Worm (Caenorhabditis elegans) whole organism, late embryonic: ENCODE data around the gene acr-3.

Source experiments
- C08G9.2 ChIP-seq: sonication (generic microtip); optimal IDR thresholded peaks from 2 replicates; lab custom pipeline; 2016; ENCODE audit warnings: mild to moderate bottlenecking, missing genetic modification characterization, moderate library complexity, missing compliant biosample characterization
- F13H6.1 ChIP-seq: sonication (generic microtip); optimal IDR thresholded peaks from 2 replicates; lab custom pipeline; 2016; ENCODE audit warnings: missing genetic modification characterization, missing compliant biosample characterization
- K02D7.2 ChIP-seq: sonication (generic microtip); optimal IDR thresholded peaks from 2 replicates; lab custom pipeline; 2017; ENCODE audit warnings: mild to moderate bottlenecking, missing genetic modification characterization, missing compliant biosample characterization
- T23F11.4 ChIP-seq: fragments of 200-800 bp; sonication (Bioruptor generic); optimal IDR thresholded peaks from 2 replicates; lab custom pipeline; 2018; ENCODE audit warnings: mild to moderate bottlenecking, missing genetic modification characterization, missing compliant biosample characterization
- Y22D7AL.16 ChIP-seq: sonication (generic microtip); optimal IDR thresholded peaks from 2 replicates; lab custom pipeline; 2016; ENCODE audit warnings: missing genetic modification characterization, missing compliant biosample characterization
- ahr-1 ChIP-seq: sonication (generic microtip); optimal IDR thresholded peaks from 2 replicates; lab custom pipeline; 2016; ENCODE audit warnings: missing genetic modification characterization, missing compliant biosample characterization
- ama-1 ChIP-seq: fragments of 150-350 bp; optimal IDR thresholded peaks from 2 replicates; lab custom pipeline; 2014
- ceh-14 ChIP-seq: sonication (generic microtip); optimal IDR thresholded peaks from 2 replicates; lab custom pipeline; 2016; ENCODE audit warnings: missing genotype, missing genetic modification characterization, missing compliant biosample characterization
- ceh-2 ChIP-seq: sonication (generic microtip); optimal IDR thresholded peaks from 2 replicates; lab custom pipeline; 2016; ENCODE audit warnings: missing genotype, missing genetic modification characterization, missing compliant biosample characterization
- ceh-24 ChIP-seq: sonication (generic microtip); optimal IDR thresholded peaks from 2 replicates; lab custom pipeline; 2016; ENCODE audit warnings: mild to moderate bottlenecking, missing genetic modification characterization, missing compliant biosample characterization
- ceh-34 ChIP-seq: sonication (generic microtip); optimal IDR thresholded peaks from 2 replicates; lab custom pipeline; 2016; ENCODE audit warnings: mild to moderate bottlenecking, missing genetic modification characterization, missing compliant biosample characterization
- ceh-48 ChIP-seq: sonication (generic microtip); optimal IDR thresholded peaks from 2 replicates; lab custom pipeline; 2016; ENCODE audit warnings: missing genetic modification characterization, inconsistent platforms, missing compliant biosample characterization
- ceh-6 ChIP-seq: fragments of 200-800 bp; sonication (Bioruptor generic); optimal IDR thresholded peaks from 2 replicates; lab custom pipeline; 2018; ENCODE audit warnings: mild to moderate bottlenecking, missing genetic modification characterization, missing compliant biosample characterization
- che-1 ChIP-seq: sonication (generic microtip); optimal IDR thresholded peaks from 2 replicates; lab custom pipeline; 2016; ENCODE audit warnings: mild to moderate bottlenecking, missing genetic modification characterization, missing compliant biosample characterization
- dve-1 ChIP-seq: sonication (generic microtip); optimal IDR thresholded peaks from 2 replicates; lab custom pipeline; 2017; ENCODE audit warnings: antibody characterized with exemption, mild to moderate bottlenecking, missing genetic modification characterization, missing compliant biosample characterization
- elt-2 ChIP-seq: sonication (generic microtip); optimal IDR thresholded peaks from 2 replicates; lab custom pipeline; 2016; ENCODE audit warnings: missing genetic modification reagents, missing genetic modification characterization, missing compliant biosample characterization
- ets-4 ChIP-seq: sonication (generic microtip); optimal IDR thresholded peaks from 2 replicates; lab custom pipeline; 2016; ENCODE audit warnings: missing genetic modification characterization, missing compliant biosample characterization
- fkh-10 ChIP-seq: fragments of 150-350 bp; optimal IDR thresholded peaks from 2 replicates; lab custom pipeline; 2014; ENCODE audit warnings: missing biosample characterization, missing genetic modification reagents, missing genetic modification characterization
- hlh-6 ChIP-seq: sonication (generic microtip); optimal IDR thresholded peaks from 2 replicates; lab custom pipeline; 2016; ENCODE audit warnings: missing genotype, missing genetic modification characterization, missing compliant biosample characterization
- hlh-8 ChIP-seq: sonication (generic microtip); optimal IDR thresholded peaks from 2 replicates; lab custom pipeline; 2016; ENCODE audit warnings: missing genotype, missing genetic modification characterization, missing compliant biosample characterization
- lim-6 ChIP-seq: sonication (generic microtip); optimal IDR thresholded peaks from 2 replicates; lab custom pipeline; 2016; ENCODE audit warnings: missing genetic modification characterization, missing compliant biosample characterization
- lin-11 ChIP-seq: fragments of 200-800 bp; sonication (Bioruptor generic); optimal IDR thresholded peaks from 2 replicates; lab custom pipeline; 2018; ENCODE audit warnings: mild to moderate bottlenecking, missing genetic modification characterization, missing compliant biosample characterization
- madf-2 ChIP-seq: sonication (generic microtip); optimal IDR thresholded peaks from 2 replicates; lab custom pipeline; 2017; ENCODE audit warnings: missing genetic modification characterization, missing compliant biosample characterization
- nfya-1 ChIP-seq: sonication (generic microtip); optimal IDR thresholded peaks from 2 replicates; lab custom pipeline; 2017; ENCODE audit warnings: missing genetic modification characterization, mild to moderate bottlenecking, missing compliant biosample characterization, antibody characterized with exemption, moderate library complexity
- npax-4 ChIP-seq: sonication (generic microtip); optimal IDR thresholded peaks from 2 replicates; lab custom pipeline; 2016; ENCODE audit warnings: missing genetic modification characterization, missing compliant biosample characterization
- odd-2 ChIP-seq: sonication (generic microtip); optimal IDR thresholded peaks from 2 replicates; lab custom pipeline; 2017; ENCODE audit warnings: antibody characterized with exemption, mild to moderate bottlenecking, missing genetic modification characterization, missing compliant biosample characterization
- pat-9 ChIP-seq: fragments of 200-800 bp; sonication (Bioruptor generic); optimal IDR thresholded peaks from 2 replicates; lab custom pipeline; 2018; ENCODE audit warnings: mild to moderate bottlenecking, missing genetic modification characterization, moderate library complexity, missing compliant biosample characterization
- pax-1 ChIP-seq: fragments of 150-350 bp; optimal IDR thresholded peaks from 2 replicates; lab custom pipeline; 2014; ENCODE audit warnings: missing biosample characterization, missing genetic modification characterization
- pha-4 ChIP-seq: fragments of 150-350 bp; optimal IDR thresholded peaks from 2 replicates; lab custom pipeline; 2018; ENCODE audit warnings: missing biosample characterization, missing genetic modification reagents, missing genetic modification characterization
- pqm-1 ChIP-seq: sonication (generic microtip); optimal IDR thresholded peaks from 2 replicates; lab custom pipeline; 2016; ENCODE audit warnings: missing genetic modification characterization, missing compliant biosample characterization
- pros-1 ChIP-seq: fragments of 150-350 bp; optimal IDR thresholded peaks from 2 replicates; lab custom pipeline; 2014; ENCODE audit warnings: missing biosample characterization, missing genetic modification reagents, missing genetic modification characterization
- ref-2 ChIP-seq: sonication (generic microtip); optimal IDR thresholded peaks from 2 replicates; lab custom pipeline; 2016; ENCODE audit warnings: missing genetic modification characterization, missing compliant biosample characterization
- rnt-1 ChIP-seq: sonication (generic microtip); optimal IDR thresholded peaks from 2 replicates; lab custom pipeline; 2016; ENCODE audit warnings: missing genetic modification characterization, missing compliant biosample characterization
- sdc-2 ChIP-seq: sonication (generic microtip); optimal IDR thresholded peaks from 2 replicates; lab custom pipeline; 2016; ENCODE audit warnings: missing genotype, missing genetic modification characterization, missing compliant biosample characterization
- sox-4 ChIP-seq: sonication (generic microtip); optimal IDR thresholded peaks from 2 replicates; lab custom pipeline; 2017; ENCODE audit warnings: mild to moderate bottlenecking, missing genetic modification characterization, inconsistent platforms, missing compliant biosample characterization
- tbx-2 ChIP-seq: sonication (generic microtip); optimal IDR thresholded peaks from 2 replicates; lab custom pipeline; 2016; ENCODE audit warnings: missing genetic modification characterization, missing compliant biosample characterization
- tbx-7 ChIP-seq: sonication (generic microtip); optimal IDR thresholded peaks from 2 replicates; lab custom pipeline; 2016; ENCODE audit warnings: missing genotype, missing genetic modification characterization, missing compliant biosample characterization
- unc-42 ChIP-seq: sonication (generic microtip); optimal IDR thresholded peaks from 2 replicates; lab custom pipeline; 2016; ENCODE audit warnings: missing genotype, missing genetic modification characterization, missing compliant biosample characterization
- unc-55 ChIP-seq: sonication (generic microtip); optimal IDR thresholded peaks from 2 replicates; lab custom pipeline; 2017; ENCODE audit warnings: missing biosample characterization, missing genetic modification reagents, missing genetic modification characterization
- ztf-16 ChIP-seq: sonication (generic microtip); optimal IDR thresholded peaks from 2 replicates; lab custom pipeline; 2017; ENCODE audit warnings: missing genetic modification characterization, missing compliant biosample characterization

The acr-3 gene

ce11 chrX:6667468-6667867, 41.9 kb upstream of the acr-3 start:
- no peak for TF ChIP-seq odd-2 (tag; lab: Kevin White, UChicago)
- no peak for TF ChIP-seq nfya-1 (tag; lab: Kevin White, UChicago)
- TF ChIP-seq Y22D7AL.16 (tag; lab: Kevin White, UChicago), result no peak
- no peak for TF ChIP-seq lim-6 (tag; lab: Kevin White, UChicago)
- TF ChIP-seq ets-4, result no peak
- TF ChIP-seq ama-1 (lab: Kevin White, UChicago), result no peak
- no peak for TF ChIP-seq ref-2 (tag; lab: Kevin White, UChicago)
- no peak for TF ChIP-seq sox-4 (tag; lab: Kevin White, UChicago)
- no peak for TF ChIP-seq pat-9 (tag; lab: Kevin White, UChicago)
- TF ChIP-seq ztf-16 (tag; lab: Kevin White, UChicago), result no peak
- TF ChIP-seq ceh-24 (tag; lab: Kevin White, UChicago), result no peak
- TF ChIP-seq tbx-2 (tag; lab: Kevin White, UChicago), result no peak
- no peak for TF ChIP-seq madf-2
- no peak for TF ChIP-seq C08G9.2 (tag; lab: Kevin White, UChicago)

ce11 chrX:6668911-6669310, 40.4 kb upstream of the acr-3 start, which contains the start of gene nhr-137:
TSS of gene nhr-137 (minus strand) at chrX:6669011.
- TF ChIP-seq unc-55 (no peak), hlh-6 (no peak), F13H6.1 (no peak), madf-2 (no peak), fkh-10 (no peak), T23F11.4 (no peak), npax-4 (tag; lab: Kevin White, UChicago) (no peak), pax-1 (tag; lab: Kevin White, UChicago) (no peak), tbx-7 (tag; lab: Kevin White, UChicago) (no peak), ref-2 (tag; lab: Kevin White, UChicago) (no peak), pat-9 (tag; lab: Kevin White, UChicago) (no peak), ztf-16 (tag; lab: Kevin White, UChicago) (no peak), sdc-2 (tag; lab: Kevin White, UChicago) (no peak), pros-1 (tag; lab: Kevin White, UChicago) (no peak), rnt-1 (tag; lab: Kevin White, UChicago) (no peak)
- TF ChIP-seq, all 69 proteins: peak for 0

ce11 chrX:6669366-6669765, 40.0 kb upstream of the acr-3 start:
- TF ChIP-seq hlh-8 (tag; lab: Kevin White, UChicago) (no peak), ceh-2 (tag; lab: Kevin White, UChicago) (no peak), ceh-34 (tag; lab: Kevin White, UChicago) (no peak), madf-2 (no peak), ref-2 (tag; lab: Kevin White, UChicago) (no peak), pqm-1 (tag; lab: Kevin White, UChicago) (no peak), Y22D7AL.16 (tag; lab: Kevin White, UChicago) (no peak), lin-11 (tag; lab: Kevin White, UChicago) (no peak), F13H6.1 (no peak), ahr-1 (tag; lab: Kevin White, UChicago) (no peak), pros-1 (tag; lab: Kevin White, UChicago) (no peak), ama-1 (lab: Kevin White, UChicago) (no peak)

- no peak for TF ChIP-seq che-1 (tag; lab: Kevin White, UChicago)
- TF ChIP-seq elt-2, result no peak
- no peak for TF ChIP-seq K02D7.2 (tag; lab: Kevin White, UChicago)
- TF ChIP-seq ceh-14, result no peak
- no peak for TF ChIP-seq pha-4
- no peak for TF ChIP-seq unc-55
- no peak for TF ChIP-seq tbx-2 (tag; lab: Kevin White, UChicago)
- TF ChIP-seq Y22D7AL.16 (tag; lab: Kevin White, UChicago), result no peak
- TF ChIP-seq ceh-34 (tag; lab: Kevin White, UChicago), result no peak
- no peak for TF ChIP-seq dve-1
- no peak for TF ChIP-seq ztf-16 (tag; lab: Kevin White, UChicago)
- TF ChIP-seq ceh-6 (GFP tag; lab: Kevin White, UChicago), result no peak
- no peak for TF ChIP-seq unc-42 (tag; lab: Kevin White, UChicago)
- TF ChIP-seq pax-1 (tag; lab: Kevin White, UChicago), result no peak
- TF ChIP-seq ama-1 (lab: Kevin White, UChicago), result no peak
- TF ChIP-seq ref-2 (tag; lab: Kevin White, UChicago), result no peak
- no peak for TF ChIP-seq sox-4 (tag; lab: Kevin White, UChicago)
- TF ChIP-seq ceh-48 (tag; lab: Kevin White, UChicago), result no peak
Observed at ce11 chrX:6671717-6672116, 37.6 kb upstream of the acr-3 start.
